Fruit fly (Drosophila melanogaster): ENCODE measurements around the gene CG17726.

Gene CG17726

DNA sequence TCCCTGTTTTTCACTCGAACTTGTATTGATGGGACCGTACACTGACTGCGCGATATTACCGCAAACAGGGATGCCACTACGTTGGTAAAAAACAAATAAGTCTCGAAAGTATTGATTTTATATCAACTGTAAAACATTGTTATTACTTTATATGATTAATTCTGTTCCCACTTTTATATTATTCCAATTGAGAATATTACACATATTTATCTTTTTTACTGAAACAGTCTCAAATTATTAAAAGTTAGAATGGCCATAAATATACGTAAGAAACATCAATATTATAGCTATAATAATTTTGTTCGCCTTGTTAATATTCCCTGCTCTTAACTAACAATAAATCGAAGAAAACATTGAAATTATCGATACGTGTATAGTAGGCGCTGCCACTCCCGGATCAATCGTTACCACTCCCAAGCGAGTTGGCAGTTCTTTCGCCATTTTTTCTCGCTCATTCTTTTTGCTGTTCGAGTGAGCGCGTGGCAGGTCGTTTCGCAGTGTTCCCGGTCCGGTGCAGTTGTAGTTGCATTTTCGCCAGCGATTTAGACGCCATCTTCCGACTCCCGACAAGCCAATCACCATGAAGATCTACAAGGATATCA is 16.7 kb upstream of the CG17726 start, which contains the start of the genes SdhC and Tctp (continued):
- TF ChIP-seq CG4282 (GFP tag; optimal IDR thresholded peaks at IDR 0.05) = no peak
- no peak for TF ChIP-seq CG2875 (GFP tag; optimal IDR thresholded peaks at IDR 0.05)
- TF ChIP-seq Taf1 (GFP tag; IDR thresholded peaks at IDR 0.05) = no peak
- TF ChIP-seq CG1603 (tag; optimal IDR thresholded peaks at IDR 0.05) = peak; percentile 36
- TF ChIP-seq klu (GFP tag; IDR thresholded peaks at IDR 0.05) = no peak
- TF ChIP-seq CG7372 (GFP tag; IDR thresholded peaks at IDR 0.05) = no peak
- peak; percentile 60 for TF ChIP-seq CG11504 (tag; optimal IDR thresholded peaks at IDR 0.05)
- no peak for TF ChIP-seq CG14965 (GFP tag; optimal IDR thresholded peaks at IDR 0.05; ENCODE audit: borderline replicate concordance)
- TF ChIP-seq CG12155 (GFP tag; optimal IDR thresholded peaks at IDR 0.05) = peak; percentile 97
- peak; percentile 73 for TF ChIP-seq nom (GFP tag; optimal IDR thresholded peaks at IDR 0.05)
- TF ChIP-seq CG18476 (GFP tag; optimal IDR thresholded peaks at IDR 0.05) = peak; percentile 38
- peak; percentile 40 for TF ChIP-seq CG17186 (GFP tag; optimal IDR thresholded peaks at IDR 0.05)
- no peak for TF ChIP-seq CG17568 (GFP tag; optimal IDR thresholded peaks at IDR 0.05)
- TF ChIP-seq vfl (GFP tag; optimal IDR thresholded peaks at IDR 0.05) = no peak
- no peak for TF ChIP-seq ro (GFP tag; IDR thresholded peaks at IDR 0.05)
- peak; percentile 55 for TF ChIP-seq pho (GFP tag; optimal IDR thresholded peaks at IDR 0.05)
- TF ChIP-seq sisA (GFP tag; IDR thresholded peaks at IDR 0.05) = no peak
- TF ChIP-seq Hmx (GFP tag; optimal IDR thresholded peaks at IDR 0.05) = peak; percentile 17
- TF ChIP-seq ato (GFP tag; IDR thresholded peaks at IDR 0.05; ENCODE audit: partially characterized antibody) = no peak
- TF ChIP-seq CTCF (GFP tag; optimal IDR thresholded peaks at IDR 0.05) = no peak
- TF ChIP-seq CG18764 (GFP tag; optimal IDR thresholded peaks at IDR 0.05) = peak; percentile 2
- peak; percentile 49 for TF ChIP-seq CG16863 (GFP tag; optimal IDR thresholded peaks at IDR 0.05)
- peak; percentile 18 for TF ChIP-seq bab2 (GFP tag; optimal IDR thresholded peaks at IDR 0.05)
- peak; percentile 42; the same call in 1 of the 2 replicates for TF ChIP-seq hbn (GFP tag; IDR thresholded peaks at IDR 0.05; ENCODE audit: partially characterized antibody)
- peak; percentile 43 for TF ChIP-seq CG13624 (GFP tag; optimal IDR thresholded peaks at IDR 0.05)
- TF ChIP-seq CG17829 (tag; optimal IDR thresholded peaks at IDR 0.05) = peak; percentile 59
- TF ChIP-seq CG14014 (GFP tag; IDR thresholded peaks at IDR 0.05) = no peak
- TF ChIP-seq dati (GFP tag; IDR thresholded peaks at IDR 0.05) = no peak
- TF ChIP-seq CG18011 (GFP tag; optimal IDR thresholded peaks at IDR 0.05) = no peak
- TF ChIP-seq luna (GFP tag; optimal IDR thresholded peaks at IDR 0.05) = no peak
- no peak for TF ChIP-seq gsb (GFP tag; IDR thresholded peaks at IDR 0.05)
- no peak for TF ChIP-seq Gsc (GFP tag; IDR thresholded peaks at IDR 0.05)
- TF ChIP-seq mam (GFP tag; optimal IDR thresholded peaks at IDR 0.05) = peak; percentile 47
- no peak for TF ChIP-seq Oli (tag; optimal IDR thresholded peaks at IDR 0.05)
- no peak for TF ChIP-seq Asciz (GFP tag; optimal IDR thresholded peaks at IDR 0.05)
- no peak for TF ChIP-seq CG1832 (GFP tag; optimal IDR thresholded peaks at IDR 0.05)
- TF ChIP-seq CG34422 (GFP tag; IDR thresholded peaks at IDR 0.05) = peak; percentile 30; the same call in 1 of the 3 replicates
- TF ChIP-seq CG10431 (GFP tag; optimal IDR thresholded peaks at IDR 0.05) = peak; percentile 9
- TF ChIP-seq CG13296 (GFP tag; optimal IDR thresholded peaks at IDR 0.05) = peak; percentile 58
- no peak for TF ChIP-seq Dip2 (GFP tag; IDR thresholded peaks at IDR 0.05)
- no peak for TF ChIP-seq CG17912 (GFP tag; optimal IDR thresholded peaks at IDR 0.05)
- TF ChIP-seq MTF-1 (GFP tag; optimal IDR thresholded peaks at IDR 0.05; ENCODE audit: borderline replicate concordance) = no peak
- no peak for TF ChIP-seq fd3F (GFP tag; optimal IDR thresholded peaks at IDR 0.05)
- no peak for TF ChIP-seq cwo (GFP tag; optimal IDR thresholded peaks at IDR 0.05)
- TF ChIP-seq CG6689 (GFP tag; IDR thresholded peaks at IDR 0.05) = no peak
- no peak for TF ChIP-seq sima (GFP tag; optimal IDR thresholded peaks at IDR 0.05)
- TF ChIP-seq org-1 (GFP tag; optimal IDR thresholded peaks at IDR 0.05) = no peak
- peak; percentile 52 for TF ChIP-seq CG18599 (GFP tag; optimal IDR thresholded peaks at IDR 0.05)
- TF ChIP-seq CG6683 (GFP tag; optimal IDR thresholded peaks at IDR 0.05) = no peak
- TF ChIP-seq hkb (optimal IDR thresholded peaks at IDR 0.05) = peak; percentile 44
- 0 out of 2 replicates have a peak, but pooled peaks have one; percentile 7 for TF ChIP-seq hkb (GFP tag; IDR thresholded peaks at IDR 0.05)

All from whole organism, embryonic.